Worm (Caenorhabditis elegans): ENCODE measurements around the gene rnp-4.

The rnp-4 gene

DNA sequence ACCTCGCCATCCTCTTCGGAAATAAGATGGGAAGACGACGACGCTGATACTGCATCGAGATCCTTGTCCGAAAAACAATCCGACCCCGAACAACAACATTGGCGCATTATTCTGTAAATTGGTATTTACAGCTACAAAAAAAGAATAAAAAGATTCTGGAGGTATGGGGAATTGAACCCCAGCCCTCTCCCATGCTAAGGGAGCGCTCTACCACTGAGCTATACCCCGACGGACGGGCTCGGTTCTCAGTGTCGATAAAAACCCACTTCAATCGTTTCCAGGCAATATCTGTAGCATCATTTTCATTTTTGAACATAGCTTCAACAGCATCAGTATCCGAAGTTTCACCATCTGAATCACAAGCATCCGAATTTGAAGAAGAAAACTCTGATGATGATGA is 22.7 kb downstream of the rnp-4 start:
- no peak for TF ChIP-seq unc-62 (GFP tag; optimal IDR thresholded peaks at IDR 0.05)

DNA sequence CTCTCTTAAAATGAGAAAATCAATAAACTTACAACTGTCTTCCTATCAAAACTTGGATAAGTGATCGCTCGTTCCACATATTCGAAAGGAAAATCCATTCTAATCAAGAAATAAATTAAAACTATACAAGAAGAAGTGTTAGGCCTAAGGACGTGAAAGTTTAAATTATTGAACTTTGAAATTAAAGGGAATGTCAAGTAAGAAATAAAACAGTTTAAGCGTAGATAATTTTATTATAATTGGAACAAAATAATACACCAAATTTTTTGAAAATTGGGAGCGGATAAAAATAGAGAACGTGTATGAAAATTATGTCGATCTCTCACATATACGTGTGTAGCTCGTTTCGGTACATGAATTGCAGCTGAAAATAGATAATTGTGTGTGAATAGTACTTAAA is 23.3 kb downstream of the rnp-4 start, which contains the start of gene C28A5.6:
TSS of gene C28A5.6 (minus strand) at position 101 of the 400 bp plus-strand sequence.
- TF ChIP-seq unc-62 (GFP tag; optimal IDR thresholded peaks at IDR 0.05), result no peak

DNA sequence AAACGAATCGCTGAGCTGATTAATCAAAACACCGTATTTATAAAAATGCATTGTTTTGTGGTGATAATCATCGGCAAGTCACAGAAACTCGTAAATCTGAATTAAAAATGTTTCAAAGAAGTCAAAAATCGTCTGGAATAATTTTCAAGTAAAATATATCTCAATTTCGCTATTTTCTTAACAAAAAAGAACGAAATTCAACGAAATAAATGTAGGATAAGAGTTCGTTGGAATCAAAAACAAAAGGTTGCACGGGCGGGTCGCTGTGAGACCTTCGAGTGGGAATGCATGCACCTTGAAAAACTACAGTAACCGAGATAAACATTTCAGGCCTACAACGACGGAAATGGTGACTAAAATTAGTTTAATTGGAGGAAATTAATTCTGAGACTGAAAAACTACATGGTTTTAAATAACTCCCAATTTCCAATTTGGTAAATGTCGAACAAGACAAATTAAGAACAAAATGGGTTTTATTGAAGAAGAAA is 28.3 kb downstream of the rnp-4 start, which contains the start of gene C28A5.1:
TSS of gene C28A5.1 (minus strand) at position 51 of the 488 bp plus-strand sequence.
- no peak for TF ChIP-seq unc-62 (GFP tag; optimal IDR thresholded peaks at IDR 0.05)

DNA sequence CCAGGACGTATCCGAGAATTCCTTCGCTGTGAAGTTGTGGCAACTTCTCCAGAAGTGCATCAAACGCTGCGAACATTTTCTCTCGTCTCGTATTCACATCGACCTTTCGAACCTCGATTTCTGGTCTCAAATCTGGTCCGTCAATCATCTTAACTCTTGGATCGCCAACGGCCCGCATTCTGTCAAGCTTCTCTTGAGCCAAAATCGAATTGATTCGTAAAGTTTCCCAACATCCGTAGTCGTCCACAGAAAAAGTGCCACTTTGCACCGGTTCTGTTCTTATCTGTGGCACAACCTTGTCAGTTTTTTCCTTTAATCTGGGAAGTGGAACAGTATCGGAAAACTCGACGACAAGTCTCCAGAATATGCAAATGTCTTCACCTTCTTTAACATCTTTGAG is 29.2 kb downstream of the rnp-4 start:
- no peak for TF ChIP-seq unc-62 (GFP tag; optimal IDR thresholded peaks at IDR 0.05)

DNA sequence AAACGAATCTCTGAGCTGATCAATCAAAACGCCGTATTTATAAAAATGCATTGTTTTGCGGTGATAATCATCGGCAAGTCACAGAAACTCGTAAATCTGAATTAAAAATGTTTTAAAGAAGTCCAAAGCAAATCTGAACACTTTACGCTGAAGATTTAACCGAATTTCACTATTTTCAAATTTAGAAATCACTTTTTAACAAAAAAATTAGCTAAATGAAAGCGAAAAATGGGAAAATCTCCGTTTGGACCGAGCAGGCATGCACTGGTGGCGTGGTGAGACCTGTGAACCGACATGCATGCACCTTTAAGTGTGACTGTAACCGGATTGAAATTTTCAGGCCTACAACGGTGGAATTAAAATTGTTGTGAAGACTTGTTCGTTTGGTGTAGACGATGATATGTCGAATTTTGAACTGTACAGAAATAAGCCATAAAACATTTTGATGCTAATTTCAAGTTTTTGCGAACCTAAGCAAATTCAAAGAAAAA is 33.5 kb downstream of the rnp-4 start, which contains the start of gene C28A5.2:
TSS of gene C28A5.2 (minus strand) at position 51 of the 491 bp plus-strand sequence.
- TF ChIP-seq unc-62 (GFP tag; optimal IDR thresholded peaks at IDR 0.05), result no peak

DNA sequence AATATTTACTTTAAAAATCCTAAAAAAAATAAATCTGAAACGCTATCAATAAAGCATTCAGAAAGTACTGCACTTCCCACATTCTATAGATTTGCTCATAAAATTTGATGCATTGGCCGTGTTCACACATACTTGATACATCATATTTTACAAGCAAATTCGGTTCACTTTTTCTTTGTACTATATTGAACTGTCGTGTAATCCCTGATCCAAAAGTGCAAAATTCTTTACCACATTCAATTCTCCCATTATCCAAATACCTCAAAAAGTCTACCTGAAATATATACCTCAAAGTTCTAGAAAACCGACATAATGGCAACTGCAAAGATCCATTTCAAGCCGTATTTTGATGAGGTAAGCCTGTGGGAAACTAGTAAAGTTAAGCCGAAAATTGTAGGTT is 35.7 kb downstream of the rnp-4 start, which contains the start of gene nex-3:
TSS of gene nex-3 (plus strand) at position 301 of the 400 bp plus-strand sequence.
- no peak for TF ChIP-seq unc-62 (GFP tag; optimal IDR thresholded peaks at IDR 0.05)

DNA sequence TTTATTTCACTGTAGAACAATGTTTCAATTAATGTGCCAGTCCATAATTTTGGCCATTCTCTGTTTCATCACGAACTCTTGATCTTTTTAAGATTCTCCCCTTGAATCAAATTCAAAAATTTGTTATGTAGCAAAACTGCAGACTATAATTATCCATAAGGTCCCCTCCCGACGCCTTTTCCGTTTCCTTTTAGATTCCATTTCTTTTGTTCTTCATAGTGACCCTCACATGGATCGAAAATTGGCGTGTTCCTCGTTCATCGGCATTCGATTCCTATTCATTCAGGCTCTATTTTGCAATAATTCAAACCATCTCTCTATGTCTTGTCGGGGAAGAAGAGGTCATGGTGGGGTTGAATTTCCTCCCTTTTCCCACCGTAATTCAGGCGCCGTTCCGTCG is 38.4 kb downstream of the rnp-4 start:
- TF ChIP-seq unc-62 (GFP tag; optimal IDR thresholded peaks at IDR 0.05), result no peak

DNA sequence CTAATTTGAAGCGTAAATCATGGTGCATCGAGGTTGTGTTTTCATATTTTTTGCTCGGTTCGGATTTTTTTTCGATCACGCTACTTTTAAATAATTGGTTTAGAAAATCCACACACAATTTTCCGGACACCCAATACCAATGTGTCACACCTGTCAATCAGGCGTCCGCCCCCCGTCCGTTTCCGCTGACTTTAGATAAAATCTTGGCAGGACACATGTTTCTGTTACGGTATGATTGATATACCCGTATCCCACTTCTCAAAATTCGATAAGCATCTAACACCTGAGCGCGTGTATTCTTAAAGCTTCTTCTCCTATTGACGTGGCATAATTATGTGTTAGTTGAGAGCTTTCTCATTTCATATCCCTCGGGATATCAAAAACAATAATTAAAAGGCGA is 41.9 kb downstream of the rnp-4 start:
- TF ChIP-seq unc-62 (GFP tag; optimal IDR thresholded peaks at IDR 0.05), result no peak

DNA sequence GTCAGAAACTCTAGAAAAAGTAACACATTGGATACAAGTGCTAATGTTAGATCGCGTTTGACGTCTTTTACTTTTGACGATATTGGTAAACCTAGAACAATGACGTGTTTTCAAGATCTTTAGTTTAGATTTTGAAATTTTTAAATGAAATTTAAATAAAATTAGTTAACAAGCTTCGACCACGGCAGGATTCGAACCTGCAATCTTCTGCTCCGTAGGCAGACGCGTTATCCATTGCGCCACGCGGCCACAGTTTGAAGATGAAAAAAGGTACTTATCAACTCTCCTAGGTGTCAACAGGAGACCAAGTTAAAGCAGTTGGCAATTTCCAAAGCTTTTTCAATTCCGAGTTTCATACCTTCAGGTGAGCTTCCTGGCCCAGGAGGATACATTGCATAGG is 43.3 kb downstream of the rnp-4 start:
- no peak for TF ChIP-seq unc-62 (GFP tag; optimal IDR thresholded peaks at IDR 0.05)

DNA sequence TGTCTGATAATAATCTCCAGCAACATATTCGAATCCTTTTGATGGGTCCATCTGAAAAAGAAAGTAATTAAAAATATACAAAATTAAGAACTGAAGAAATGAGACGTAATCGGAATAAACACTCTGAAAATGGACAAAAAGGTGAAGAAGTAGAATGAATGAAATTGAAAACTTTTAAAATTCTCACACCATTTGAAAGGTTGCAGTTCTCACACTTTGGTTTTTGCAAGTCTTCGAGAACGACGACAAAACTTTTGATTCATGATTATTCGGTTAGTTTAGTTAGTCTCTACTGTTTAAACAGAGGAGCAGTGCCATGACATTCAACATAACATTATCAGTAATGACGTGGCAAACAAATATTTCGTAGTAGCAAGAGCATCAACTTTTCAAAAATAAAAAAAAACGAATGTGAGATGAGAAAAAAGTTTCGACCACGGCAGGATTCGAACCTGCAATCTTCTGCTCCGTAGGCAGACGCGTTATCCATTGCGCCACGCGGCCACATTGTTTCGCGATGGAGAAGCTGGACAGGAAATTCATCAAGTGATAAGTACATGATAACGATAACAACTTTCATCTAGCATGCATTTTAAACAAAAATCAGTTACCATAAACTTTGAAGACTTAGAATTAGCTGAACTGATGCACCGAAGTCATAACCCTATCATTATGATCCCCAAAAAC is 44.0 kb downstream of the rnp-4 start, which contains the start of gene ceh-43:
TSS of gene ceh-43 (minus strand) at position 51 of the 687 bp plus-strand sequence.
- TF ChIP-seq unc-62 (GFP tag; optimal IDR thresholded peaks at IDR 0.05), result no peak

DNA sequence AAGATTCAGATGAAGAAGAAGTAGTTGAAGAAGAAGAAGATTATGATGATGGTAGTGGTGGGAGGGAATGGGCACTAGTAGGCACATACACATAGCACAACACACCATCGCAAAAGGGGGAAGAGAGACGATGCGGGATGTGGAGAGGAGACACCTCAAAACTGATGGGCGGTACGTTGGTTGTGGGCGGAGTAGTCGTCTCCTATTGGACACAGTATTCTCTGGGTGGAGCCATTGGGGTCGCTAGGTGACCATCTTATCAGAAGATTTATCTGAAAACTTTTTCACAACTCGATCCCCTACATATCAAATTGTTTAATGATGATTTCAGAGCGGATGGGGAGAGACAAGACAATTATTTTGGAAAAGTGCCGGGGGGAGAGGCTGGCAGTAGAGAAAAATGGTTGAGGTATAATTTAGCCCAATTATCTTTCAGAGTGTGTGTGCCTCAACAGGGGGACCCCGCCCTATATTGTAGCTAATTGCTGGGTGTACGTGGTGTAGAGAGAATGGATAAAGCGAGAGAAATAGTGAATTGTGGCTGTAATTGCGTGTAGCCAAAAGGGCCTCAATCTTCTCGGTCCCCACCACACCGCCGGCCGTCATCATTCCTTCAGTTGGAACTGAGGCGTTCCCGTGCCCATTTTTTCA is 44.8 kb downstream of the rnp-4 start:
- TF ChIP-seq unc-62 (GFP tag; optimal IDR thresholded peaks at IDR 0.05), result no peak

DNA sequence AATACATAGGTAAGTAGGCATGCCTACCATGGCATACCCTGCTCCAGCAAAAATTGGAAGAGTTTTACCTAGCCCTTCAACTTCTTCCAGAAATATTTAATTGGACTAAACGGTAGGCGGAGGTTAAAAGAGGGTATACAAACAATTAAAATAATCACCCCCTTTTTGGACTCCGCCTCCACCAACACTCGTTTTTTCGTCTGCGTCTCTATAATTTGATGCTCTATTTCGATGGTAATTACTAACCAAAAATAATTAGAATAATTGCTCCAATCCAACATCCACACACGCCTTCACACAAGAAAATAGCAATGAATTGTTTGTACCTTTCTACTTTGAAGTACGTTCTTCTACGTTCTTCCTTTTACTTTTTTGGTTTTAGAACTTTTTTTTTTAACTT is 46.7 kb downstream of the rnp-4 start:
- TF ChIP-seq unc-62 (GFP tag; optimal IDR thresholded peaks at IDR 0.05), result no peak

DNA sequence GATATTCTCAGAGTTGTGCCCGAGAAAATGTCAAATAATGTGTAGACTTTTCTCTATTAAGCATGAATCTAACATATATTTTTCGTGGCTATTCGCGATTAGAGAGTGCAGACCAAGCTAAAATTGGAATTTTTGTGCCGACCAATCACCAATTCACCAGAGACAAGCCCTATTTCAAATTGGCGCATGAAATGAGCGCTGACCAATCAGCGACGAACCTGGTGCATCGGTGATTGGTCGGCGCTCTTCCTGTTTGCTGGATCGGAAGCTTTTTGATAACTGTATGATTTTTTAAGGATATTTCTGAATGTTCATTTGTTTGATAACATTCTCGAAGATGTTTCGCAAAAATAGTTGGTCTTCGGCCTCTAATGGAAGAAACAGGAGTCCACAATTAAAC is 47.2 kb downstream of the rnp-4 start:
- no peak for TF ChIP-seq unc-62 (GFP tag; optimal IDR thresholded peaks at IDR 0.05)

DNA sequence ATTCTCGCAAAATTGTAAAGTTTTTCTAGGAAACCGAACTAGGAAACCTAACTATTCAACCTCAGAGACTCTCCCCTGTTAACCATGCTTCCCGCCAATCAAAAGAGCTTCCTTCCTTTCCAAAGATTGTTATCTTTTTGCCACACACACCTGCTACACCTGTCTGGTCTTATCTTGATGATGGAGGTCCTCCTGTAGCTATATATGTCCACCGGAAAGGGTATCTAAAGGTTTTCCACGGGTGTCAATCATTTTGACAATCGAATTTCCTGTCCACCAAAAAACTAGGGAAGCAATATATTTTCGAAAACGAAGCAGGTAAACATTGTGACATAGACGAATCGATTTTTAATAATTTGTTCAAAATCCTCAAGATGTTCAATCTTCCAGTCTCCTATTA is 47.7 kb downstream of the rnp-4 start:
- no peak for TF ChIP-seq unc-62 (GFP tag; optimal IDR thresholded peaks at IDR 0.05)

DNA sequence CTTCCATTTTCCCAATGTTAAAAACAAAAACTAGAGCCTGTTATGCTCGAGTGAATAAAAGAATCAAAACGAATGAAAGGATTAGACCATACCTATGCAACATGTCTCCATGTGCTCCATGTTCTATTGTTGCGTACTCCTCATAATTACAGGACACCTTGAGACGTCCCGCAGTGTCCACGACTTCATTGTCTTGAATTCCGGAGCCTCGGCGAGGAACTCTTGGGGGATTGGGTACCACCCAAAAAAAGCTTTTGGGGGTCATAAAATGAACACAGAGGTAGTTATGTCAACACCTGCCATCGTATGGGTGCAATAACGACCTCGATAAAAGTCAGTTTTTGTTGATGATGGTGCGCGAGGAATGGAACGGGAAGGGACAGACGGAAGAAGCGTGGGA is 48.8 kb downstream of the rnp-4 start:
- no peak for TF ChIP-seq unc-62 (GFP tag; optimal IDR thresholded peaks at IDR 0.05)

DNA sequence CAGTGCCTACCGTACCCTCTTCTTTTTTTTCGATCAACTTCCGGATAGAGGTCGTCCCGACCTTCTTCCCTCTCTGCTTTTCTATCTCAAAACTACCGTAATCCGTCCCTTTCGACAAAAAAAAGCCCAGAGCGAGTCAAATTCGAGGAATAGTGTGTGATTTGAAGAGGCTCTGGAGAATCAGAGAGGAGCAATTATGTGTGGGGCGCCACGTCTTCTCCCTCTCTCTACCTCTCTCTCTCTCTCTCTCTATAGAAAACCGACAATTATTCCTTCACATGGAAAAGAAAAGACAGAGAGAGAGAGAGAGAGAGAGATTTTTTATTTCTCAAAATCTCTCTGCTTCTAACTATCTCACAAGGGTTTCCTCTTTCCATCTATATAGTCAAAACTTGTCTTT is 50.5 kb downstream of the rnp-4 start:
- no peak for TF ChIP-seq unc-62 (GFP tag; optimal IDR thresholded peaks at IDR 0.05)

Data from whole organism, dauer.